Worm (Caenorhabditis elegans) whole organism, L4 larva: Measurements from ENCODE around the gene B0244.4.

ENCODE experiments used
- F26F4.8 ChIP-seq: fragments of 200-800 bp; sonication (Bioruptor generic); conservative IDR thresholded peaks from 2 replicates; pipeline ENCODE4 v1.3.6; 2022; ENCODE audit warnings: missing genetic modification characterization, missing compliant biosample characterization
- Y75B8A.6 ChIP-seq: fragments of 200-800 bp; sonication (Bioruptor generic); IDR thresholded peaks from 2 replicates; pipeline ENCODE4 v1.3.6; 2022; ENCODE audit warnings: missing genetic modification reagents, missing genetic modification characterization, missing compliant biosample characterization
- ZK546.5 ChIP-seq, 2 experiments: sonication (generic microtip); optimal IDR thresholded peaks; 2 replicates each; lab custom pipeline; 2017; ENCODE audit warnings: missing biosample characterization in 2 of 2, missing genetic modification characterization in 2 of 2
- aha-1 ChIP-seq: fragments of 150-350 bp; peaks from one replicate; lab custom pipeline; 2014; ENCODE audit warnings: missing biosample characterization, missing genetic modification characterization
- ceh-82 ChIP-seq: sonication (generic microtip); optimal IDR thresholded peaks from 2 replicates; lab custom pipeline; 2017; ENCODE audit warnings: missing biosample characterization, missing genetic modification characterization
- cey-2 ChIP-seq: sonication (generic microtip); optimal IDR thresholded peaks from 3 replicates; lab custom pipeline; 2017; ENCODE audit warnings: missing genetic modification characterization, mild to moderate bottlenecking, missing compliant biosample characterization, antibody characterized with exemption, borderline replicate concordance; ENCODE audit not compliant: insufficient read depth
- ctbp-1 ChIP-seq: fragments of 200-800 bp; sonication (Bioruptor generic); IDR thresholded peaks from 2 replicates; pipeline ENCODE4 v1.3.6; 2022; ENCODE audit warnings: missing genetic modification reagents, missing genetic modification characterization, missing compliant biosample characterization
- daf-16 ChIP-seq, 3 experiments: sonication (generic microtip); optimal IDR thresholded peaks; 2 replicates each; lab custom pipeline; 2016 to 2017; ENCODE audit warnings: missing genetic modification characterization in 3 of 3, missing genetic modification reagents in 3 of 3, mild to moderate bottlenecking in 2 of 3, missing compliant biosample characterization in 2 of 3, missing biosample characterization in 1 of 3, moderate library complexity in 1 of 3
- daf-19 ChIP-seq: fragments of 200-800 bp; sonication (Bioruptor generic); conservative IDR thresholded peaks from 2 replicates; pipeline ENCODE4 v1.3.6; 2022; ENCODE audit warnings: missing genetic modification characterization, missing compliant biosample characterization
- dmd-6 ChIP-seq: fragments of 200-800 bp; sonication (Bioruptor generic); IDR thresholded peaks from 2 replicates; pipeline ENCODE4 v1.3.6; 2022; ENCODE audit warnings: missing genetic modification reagents, missing genetic modification characterization, missing compliant biosample characterization
- dve-1 ChIP-seq: sonication (generic microtip); optimal IDR thresholded peaks from 2 replicates; lab custom pipeline; 2017; ENCODE audit warnings: antibody characterized with exemption, mild to moderate bottlenecking, missing genetic modification characterization, missing compliant biosample characterization; ENCODE audit not compliant: insufficient read depth
- hlh-11 ChIP-seq: fragments of 200-800 bp; sonication (Bioruptor generic); optimal IDR thresholded peaks from 2 replicates; lab custom pipeline; 2018; ENCODE audit warnings: mild to moderate bottlenecking, missing genetic modification characterization, missing compliant biosample characterization
- hmg-1.1 ChIP-seq: fragments of 200-800 bp; sonication (Bioruptor generic); IDR thresholded peaks from 2 replicates; pipeline ENCODE4 v1.3.6; 2022; ENCODE audit warnings: missing genetic modification reagents, missing genetic modification characterization, missing compliant biosample characterization
- mdl-1 ChIP-seq, 2 experiments: fragments of 150-350 bp in 1 of 2; sonication (generic microtip) in 1 of 2; optimal IDR thresholded peaks; 2 replicates each; lab custom pipeline; 2014 to 2017; ENCODE audit warnings: missing biosample characterization in 2 of 2, missing genetic modification characterization in 2 of 2
- mdt-29 ChIP-seq: fragments of 200-800 bp; sonication (Bioruptor generic); IDR thresholded peaks from 2 replicates; pipeline ENCODE4 v1.3.6; 2022; ENCODE audit warnings: missing genetic modification reagents, missing genetic modification characterization, missing compliant biosample characterization
- nhr-111 ChIP-seq: fragments of 200-800 bp; sonication (Bioruptor generic); optimal IDR thresholded peaks from 2 replicates; lab custom pipeline; 2018; ENCODE audit warnings: mild to moderate bottlenecking, missing genetic modification characterization, missing compliant biosample characterization
- nhr-28 ChIP-seq: fragments of 150-350 bp; optimal IDR thresholded peaks from 2 replicates; lab custom pipeline; 2014; ENCODE audit warnings: missing biosample characterization, missing genetic modification characterization
- php-3 ChIP-seq: fragments of 200-800 bp; sonication (Bioruptor generic); IDR thresholded peaks from 2 replicates; pipeline ENCODE4 v1.3.6; 2022; ENCODE audit warnings: missing genetic modification reagents, missing genetic modification characterization, missing compliant biosample characterization
- pqm-1 ChIP-seq: sonication (generic microtip); optimal IDR thresholded peaks from 2 replicates; lab custom pipeline; 2017; ENCODE audit warnings: missing biosample characterization, missing genetic modification characterization
- rbr-2 ChIP-seq: sonication (generic microtip); optimal IDR thresholded peaks from 2 replicates; lab custom pipeline; 2016; ENCODE audit warnings: missing genotype, missing genetic modification characterization, missing compliant biosample characterization
- sdz-12 ChIP-seq: fragments of 200-800 bp; sonication (Bioruptor generic); optimal IDR thresholded peaks from 2 replicates; lab custom pipeline; 2018; ENCODE audit warnings: mild to moderate bottlenecking, missing genetic modification characterization, missing compliant biosample characterization
- snpc-4 ChIP-seq: fragments of 150-350 bp; optimal IDR thresholded peaks from 2 replicates; lab custom pipeline; 2014; ENCODE audit warnings: missing biosample characterization, missing genetic modification characterization
- unc-62 ChIP-seq, 3 experiments: fragments of 150-350 bp in 1 of 3; sonication (generic microtip); optimal IDR thresholded peaks in 2 of 3; peaks in 1 of 3; 1 replicate in 1 of 3; 2 replicates in 2 of 3; lab custom pipeline; 2014 to 2017; ENCODE audit warnings: missing biosample characterization in 3 of 3, missing genetic modification characterization in 3 of 3, missing genetic modification reagents in 3 of 3, missing genotype in 1 of 3
- zfp-3 ChIP-seq: fragments of 200-800 bp; sonication (Bioruptor generic); conservative IDR thresholded peaks from 2 replicates; pipeline ENCODE4 v1.3.6; 2022; ENCODE audit warnings: missing genetic modification reagents, missing genetic modification characterization, missing compliant biosample characterization

Gene B0244.4

DNA sequence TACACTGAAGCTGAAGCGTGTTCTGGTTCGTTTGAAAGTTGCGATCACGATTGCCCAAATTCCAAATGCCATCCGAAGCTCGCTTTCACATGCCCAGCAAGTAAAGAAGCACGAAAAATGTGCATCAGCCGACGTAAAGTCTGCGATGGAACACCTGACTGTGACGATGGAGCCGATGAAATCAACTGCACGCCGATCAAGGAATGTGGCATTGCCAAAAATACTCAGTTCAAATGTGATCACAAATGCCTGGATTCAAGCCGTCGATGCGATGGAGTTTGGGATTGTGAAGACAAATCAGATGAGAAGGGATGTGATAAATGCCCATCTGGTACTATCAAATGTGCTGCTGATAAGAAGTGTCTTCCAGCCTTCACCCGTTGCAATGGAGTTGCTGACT, 17.9 kb upstream of the B0244.4 start:
- TF ChIP-seq aha-1 (tag; lab: Kevin White, UChicago) (peak; percentile 93), zfp-3 (GFP tag; lab: Robert Waterston, UW) (no peak)

DNA sequence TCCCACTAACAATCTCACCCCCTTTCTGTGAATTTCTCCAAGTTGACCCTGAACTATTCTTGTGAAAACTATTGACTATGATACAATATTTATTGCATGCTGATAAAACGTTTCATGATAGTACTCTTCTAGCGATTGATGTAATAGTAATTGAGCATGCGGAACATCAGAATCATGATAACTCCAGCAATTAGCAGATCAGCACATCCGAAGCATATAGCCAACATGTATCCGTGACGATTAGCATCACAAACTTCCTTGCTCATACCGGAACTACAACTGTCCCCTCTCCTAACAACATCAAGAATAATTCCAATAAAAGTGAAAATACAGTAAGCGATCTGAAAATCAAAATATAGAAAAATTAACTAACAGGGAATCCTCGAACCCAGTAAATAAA, 17.2 kb upstream of the B0244.4 start:
- no peak for TF ChIP-seq php-3 (GFP tag; lab: Robert Waterston, UW)
- TF ChIP-seq ctbp-1, result no peak
- peak; percentile 28 for TF ChIP-seq aha-1 (tag; lab: Kevin White, UChicago)
- peak in 1 of 2 experiments; percentile 28 for TF ChIP-seq unc-62 (GFP tag; optimal IDR thresholded peaks at IDR 0.05 in 1 of 2; lab: Kevin White, UChicago)
- no peak for TF ChIP-seq unc-62 (tag; optimal IDR thresholded peaks at IDR 0.05; lab: Kevin White, UChicago)

DNA sequence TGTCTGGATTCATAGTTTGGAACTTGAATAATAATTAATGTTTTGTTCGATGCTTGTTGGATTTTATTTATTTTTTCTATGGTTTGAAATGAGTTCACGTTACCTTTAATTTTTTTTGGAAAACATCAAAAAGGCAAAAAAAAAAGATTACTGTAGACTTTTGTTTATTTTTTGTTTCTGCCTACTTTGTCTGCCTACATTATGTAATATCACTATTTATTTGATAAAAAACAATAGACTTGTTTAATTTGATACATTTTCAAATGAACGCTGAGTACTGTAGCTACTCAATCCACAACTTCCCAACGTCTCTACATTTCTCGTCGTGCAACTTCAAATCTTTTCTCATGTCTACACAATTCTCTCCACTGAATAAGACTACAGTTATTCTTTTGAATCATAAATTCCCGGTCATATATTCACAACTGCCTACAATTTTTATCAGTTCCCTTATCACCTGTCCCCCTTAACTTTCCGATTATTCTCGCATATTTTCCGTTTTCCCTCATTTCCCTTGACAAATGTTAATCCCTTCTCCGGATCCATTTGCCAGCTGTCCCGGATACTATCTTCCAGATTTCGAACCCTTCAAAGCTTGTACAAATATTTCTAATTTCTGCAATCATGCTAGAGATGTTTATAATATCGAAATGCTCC, 16.2 kb upstream of the B0244.4 start, which contains the start of the genes B0244.9 and B0244.7:
B0244.9 (minus strand) TSS at position 51 of the 657 bp plus-strand sequence.
B0244.7 (plus strand) TSS at position 522 of the 657 bp plus-strand sequence.
- TF ChIP-seq mdl-1 (tag; optimal IDR thresholded peaks at IDR 0.05; lab: Kevin White, UChicago) (no peak), pqm-1 (peak; percentile 56), dmd-6 (GFP tag; lab: Robert Waterston, UW) (no peak; the same call in 1 of the 2 replicates), hmg-1.1 (GFP tag; lab: Robert Waterston, UW) (no peak), Y75B8A.6 (no peak), nhr-28 (tag; lab: Kevin White, UChicago) (peak; percentile 62)

DNA sequence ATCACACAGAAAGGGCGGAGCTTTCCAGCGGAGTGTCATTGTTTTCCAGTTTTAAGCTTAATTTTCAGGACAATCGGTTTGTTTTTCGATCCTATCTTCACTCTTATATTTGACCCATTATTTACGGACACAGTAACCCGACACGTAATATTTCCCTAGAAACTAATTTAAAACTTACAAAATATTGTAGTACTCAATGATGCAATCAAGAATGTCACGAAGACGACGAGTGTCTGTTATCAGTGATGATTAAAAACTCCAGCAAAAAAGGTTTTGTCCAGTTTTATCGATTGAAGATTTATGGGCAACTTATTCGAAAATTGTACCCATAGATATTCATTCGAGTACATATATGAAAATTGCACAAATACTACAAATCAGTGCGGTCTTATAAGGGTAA, 14.4 kb upstream of the B0244.4 start, which contains the start of gene B0244.17:
B0244.17 (plus strand) TSS at position 301 of the 400 bp plus-strand sequence.
- no peak for TF ChIP-seq daf-19 (GFP tag; lab: Robert Waterston, UW)
- no peak for TF ChIP-seq ceh-82 (tag; lab: Kevin White, UChicago)
- no peak for TF ChIP-seq mdt-29 (GFP tag; lab: Robert Waterston, UW)
- peak; percentile 37 for TF ChIP-seq nhr-28 (tag; lab: Kevin White, UChicago)
- TF ChIP-seq php-3 (GFP tag; lab: Robert Waterston, UW), result no peak
- TF ChIP-seq F26F4.8 (GFP tag; lab: Robert Waterston, UW), result no peak
- TF ChIP-seq cey-2 (tag; lab: Kevin White, UChicago), result no peak

DNA sequence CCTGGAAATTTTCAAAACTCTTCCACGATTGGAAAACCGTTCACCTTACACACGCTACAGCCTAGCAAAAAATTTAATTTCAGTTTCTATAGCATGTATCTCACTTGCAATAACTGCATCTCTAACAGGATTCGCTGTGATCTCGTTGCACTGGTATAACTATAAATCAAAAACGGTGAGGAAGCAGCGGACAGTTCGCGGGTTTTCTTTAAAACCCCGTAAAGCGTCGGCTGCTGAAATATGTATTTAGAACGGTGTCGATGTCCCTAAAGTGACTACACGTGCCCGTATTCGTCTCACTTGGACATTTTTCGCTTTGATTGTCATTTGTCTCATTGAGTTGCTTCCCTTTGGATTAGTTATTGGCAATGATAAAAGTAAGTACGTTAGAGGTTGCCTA, 13.0 kb upstream of the B0244.4 start:
- no peak for TF ChIP-seq sdz-12 (GFP tag; lab: Kevin White, UChicago)
- peak; percentile 73 for TF ChIP-seq aha-1 (tag; lab: Kevin White, UChicago)

DNA sequence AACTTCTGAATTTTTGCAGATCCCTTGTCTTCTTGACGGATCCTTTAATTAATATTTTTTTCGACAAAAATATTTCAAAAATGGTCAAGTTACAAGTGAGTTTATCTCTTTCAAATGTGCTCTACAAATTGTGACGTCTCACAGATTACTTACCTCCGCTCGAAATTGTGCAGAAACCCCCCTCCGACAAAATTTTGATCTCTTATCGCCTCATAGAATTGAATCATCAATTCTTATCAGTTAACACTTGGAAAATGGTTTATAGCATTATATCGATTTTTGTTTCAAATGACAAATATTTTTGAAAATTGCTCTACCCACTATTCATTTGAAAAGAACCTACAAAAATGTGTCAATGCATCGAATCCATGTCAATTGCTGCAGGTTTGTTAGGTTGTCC, 12.4 kb upstream of the B0244.4 start, which contains the start of gene B0244.10:
B0244.10 (plus strand) TSS at position 254 of the 400 bp plus-strand sequence.
- TF ChIP-seq nhr-28 (tag; lab: Kevin White, UChicago) (peak; percentile 71), snpc-4 (no peak), dmd-6 (GFP tag; lab: Robert Waterston, UW) (peak; percentile 84), pqm-1 (peak; percentile 84), daf-16 (GFP tag; optimal IDR thresholded peaks at IDR 0.05; lab: Kevin White, UChicago) (no peak), daf-16 (tag; optimal IDR thresholded peaks at IDR 0.05; lab: Kevin White, UChicago) (peak; percentile 27), hlh-11 (tag; lab: Kevin White, UChicago) (peak; percentile 38), rbr-2 (tag; lab: Kevin White, UChicago) (no peak), php-3 (GFP tag; lab: Robert Waterston, UW) (peak; percentile 49; the same call in 1 of the 2 replicates), dve-1 (tag; lab: Kevin White, UChicago) (peak; percentile 63)

DNA sequence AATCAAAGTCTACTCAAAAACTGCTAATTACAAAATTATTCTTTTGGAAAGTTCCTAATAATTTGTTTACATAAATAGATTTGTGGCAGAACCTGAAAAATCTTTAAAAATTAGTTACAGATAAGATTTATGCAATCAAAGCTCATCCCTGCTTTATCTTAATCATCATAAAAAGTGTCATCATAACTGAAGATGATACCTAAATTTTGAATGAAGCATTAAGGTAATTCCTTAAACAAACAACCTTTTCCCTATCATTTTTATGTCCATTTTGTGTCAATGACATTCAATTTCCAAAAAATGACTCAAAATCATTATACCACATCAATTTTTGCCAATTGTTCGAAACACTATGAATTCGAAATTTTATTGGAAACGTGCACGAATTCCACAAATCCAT, 9.6 kb upstream of the B0244.4 start, which contains the start of gene B0244.6:
B0244.6 (plus strand) TSS at position 301 of the 400 bp plus-strand sequence.
- TF ChIP-seq F26F4.8 (GFP tag; lab: Robert Waterston, UW) (no peak), nhr-111 (GFP tag; lab: Kevin White, UChicago) (no peak), ZK546.5 (tag; optimal IDR thresholded peaks at IDR 0.05; lab: Kevin White, UChicago) (no peak), dve-1 (tag; lab: Kevin White, UChicago) (peak; percentile 10)
